Fruit fly (Drosophila melanogaster) whole organism, embryonic: ENCODE measurements around the gene CG17564.

Source experiments
- CG17829 ChIP-seq: fragments of 200-800 bp; optimal IDR thresholded peaks from 2 replicates; lab custom pipeline; 2019; ENCODE audit warnings: missing biosample characterization, mild to moderate bottlenecking, missing genetic modification characterization, moderate library complexity
- CG7928 ChIP-seq: fragments of 200-800 bp; sonication (Bioruptor generic); optimal IDR thresholded peaks from 2 replicates; lab custom pipeline; 2017; ENCODE audit warnings: missing biosample characterization, mild to moderate bottlenecking, missing genetic modification characterization
- CG9932 ChIP-seq: fragments of 200-800 bp; sonication (Bioruptor generic); IDR thresholded peaks from 2 replicates; pipeline ENCODE4 v1.3.6; 2022; ENCODE audit warnings: missing biosample characterization, missing genetic modification characterization
- Ets65A ChIP-seq: fragments of 200-800 bp; sonication (Bioruptor generic); peaks from one replicate; lab custom pipeline; 2016; ENCODE audit warnings: missing biosample characterization, missing genetic modification characterization
- Fer3 ChIP-seq: fragments of 200-800 bp; sonication (Bioruptor generic); optimal IDR thresholded peaks from 2 replicates; lab custom pipeline; 2018; ENCODE audit warnings: missing biosample characterization, mild to moderate bottlenecking, missing genetic modification characterization, moderate library complexity

- TF ChIP-seq CG7928 (no peak), CG17829 (tag; lab: Kevin White, UChicago) (no peak), CG9932 (GFP tag; lab: Robert Waterston, UW) (no peak), Fer3 (tag; lab: Kevin White, UChicago) (no peak), Ets65A (GFP tag; lab: Kevin White, UChicago) (no peak)
Observed at dm6 chr2L:19320787-19321593, 21.3 kb upstream of the CG17564 start.
